Fruit fly (Drosophila melanogaster): ENCODE data around the gene CG5114.

- TF ChIP-seq CG6854 (GFP tag; optimal IDR thresholded peaks at IDR 0.05) (no peak), Blimp-1 (GFP tag; optimal IDR thresholded peaks at IDR 0.05) (no peak), CG6808 (GFP tag; optimal IDR thresholded peaks at IDR 0.05) (no peak), CG15336 (GFP tag; IDR thresholded peaks at IDR 0.05) (no peak), CG11762 (GFP tag; optimal IDR thresholded peaks at IDR 0.05; ENCODE audit: insufficient read depth) (no peak), CG6276 (GFP tag; optimal IDR thresholded peaks at IDR 0.05) (no peak), topi (GFP tag; optimal IDR thresholded peaks at IDR 0.05) (peak; percentile 11), Eip93F (GFP tag; optimal IDR thresholded peaks at IDR 0.05) (no peak), spab (GFP tag; optimal IDR thresholded peaks at IDR 0.05) (no peak)
Measured at dm6 chr3L:14971893-14972624, 10.6 kb upstream of the CG5114 start.
